Worm (Caenorhabditis elegans) whole organism, L1 larva: ENCODE measurements around the gene ZK813.1.

Source experiments
- C04F5.9 ChIP-seq: sonication (generic microtip); optimal IDR thresholded peaks from 2 replicates; lab custom pipeline; 2016; ENCODE audit warnings: missing genetic modification characterization, missing compliant biosample characterization
- aly-2 ChIP-seq: fragments of 150-350 bp; optimal IDR thresholded peaks from 2 replicates; lab custom pipeline; 2014; ENCODE audit warnings: missing biosample characterization, missing genetic modification characterization
- blmp-1 ChIP-seq: fragments of 150-350 bp; optimal IDR thresholded peaks from 2 replicates; lab custom pipeline; 2014; ENCODE audit warnings: missing biosample characterization, missing genetic modification characterization
- ceh-82 ChIP-seq, 3 experiments: fragments of 150-350 bp in 1 of 3; sonication (generic microtip) in 2 of 3; optimal IDR thresholded peaks; 2 replicates each; lab custom pipeline; 2014 to 2017; ENCODE audit warnings: missing biosample characterization in 3 of 3, missing genetic modification characterization in 3 of 3
- efl-1 ChIP-seq, 4 experiments: fragments of 150-350 bp; optimal IDR thresholded peaks in 3 of 4; peaks in 1 of 4; 1 replicate in 1 of 4; 2 replicates in 3 of 4; lab custom pipeline; 2014; ENCODE audit warnings: missing biosample characterization in 2 of 4, missing genetic modification characterization in 2 of 4, missing genetic modification reagents in 2 of 4
- egl-27 ChIP-seq, 2 experiments: fragments of 150-350 bp in 1 of 2; sonication (generic microtip); optimal IDR thresholded peaks; 3 replicates each; lab custom pipeline; 2017 to 2018; ENCODE audit warnings: missing biosample characterization in 2 of 2, missing genetic modification characterization in 2 of 2, missing genetic modification reagents in 2 of 2
- elt-3 ChIP-seq, 6 experiments: fragments of 150-350 bp in 1 of 6; sonication (generic microtip); optimal IDR thresholded peaks; 2 replicates each; lab custom pipeline; 2017 to 2018; ENCODE audit warnings: missing biosample characterization in 6 of 6, missing genetic modification characterization in 6 of 6, inconsistent platforms in 1 of 6
- ets-5 ChIP-seq: fragments of 200-800 bp; sonication (Bioruptor generic); IDR thresholded peaks from 2 replicates; pipeline ENCODE4 v1.3.6; 2022; ENCODE audit warnings: missing genetic modification characterization, missing compliant biosample characterization
- fkh-10 ChIP-seq: sonication (generic microtip); optimal IDR thresholded peaks from 2 replicates; lab custom pipeline; 2017; ENCODE audit warnings: missing biosample characterization, missing genetic modification reagents, missing genetic modification characterization
- fkh-8 ChIP-seq: sonication (generic microtip); optimal IDR thresholded peaks from 2 replicates; lab custom pipeline; 2016; ENCODE audit warnings: mild to moderate bottlenecking, missing genetic modification characterization, missing compliant biosample characterization
- hpl-2 ChIP-seq: fragments of 150-350 bp; optimal IDR thresholded peaks from 2 replicates; lab custom pipeline; 2014; ENCODE audit warnings: missing biosample characterization, missing genetic modification reagents, missing genetic modification characterization
- irx-1 ChIP-seq: sonication (generic microtip); optimal IDR thresholded peaks from 2 replicates; lab custom pipeline; 2016; ENCODE audit warnings: missing genetic modification characterization, missing compliant biosample characterization
- isw-1 ChIP-seq: fragments of 200-800 bp; sonication (Bioruptor generic); IDR thresholded peaks from 2 replicates; pipeline ENCODE4 v1.3.6; 2022; ENCODE audit warnings: missing genetic modification characterization, missing compliant biosample characterization
- lin-14 ChIP-seq: fragments of 200-800 bp; sonication (Bioruptor generic); optimal IDR thresholded peaks from 2 replicates; lab custom pipeline; 2018; ENCODE audit warnings: mild to moderate bottlenecking, missing genetic modification characterization, moderate library complexity, missing compliant biosample characterization
- lin-39 ChIP-seq: fragments of 150-350 bp; optimal IDR thresholded peaks from 2 replicates; lab custom pipeline; 2014; ENCODE audit warnings: missing biosample characterization, missing genetic modification reagents, missing genetic modification characterization
- lsy-2 ChIP-seq, 2 experiments: fragments of 150-350 bp; optimal IDR thresholded peaks; 2 replicates each; lab custom pipeline; 2014; ENCODE audit warnings: missing biosample characterization in 2 of 2, missing genetic modification characterization in 2 of 2
- mep-1 ChIP-seq: fragments of 150-350 bp; optimal IDR thresholded peaks from 2 replicates; lab custom pipeline; 2014; ENCODE audit warnings: missing biosample characterization, missing genetic modification characterization
- nhr-12 ChIP-seq: sonication (generic microtip); optimal IDR thresholded peaks from 2 replicates; lab custom pipeline; 2017; ENCODE audit warnings: missing biosample characterization, missing genetic modification characterization
- nhr-19 ChIP-seq: fragments of 200-800 bp; sonication (Bioruptor generic); conservative IDR thresholded peaks from 2 replicates; pipeline ENCODE4 v1.3.6; 2022; ENCODE audit warnings: missing genetic modification characterization, missing compliant biosample characterization
- nhr-237 ChIP-seq: fragments of 150-350 bp; optimal IDR thresholded peaks from 2 replicates; lab custom pipeline; 2014; ENCODE audit warnings: missing biosample characterization, missing genetic modification characterization
- nhr-47 ChIP-seq: sonication (generic microtip); optimal IDR thresholded peaks from 2 replicates; lab custom pipeline; 2016; ENCODE audit warnings: mild to moderate bottlenecking, missing genetic modification characterization, moderate library complexity, missing compliant biosample characterization
- nhr-71 ChIP-seq: sonication (generic microtip); optimal IDR thresholded peaks from 2 replicates; lab custom pipeline; 2016; ENCODE audit warnings: mild to moderate bottlenecking, missing genetic modification characterization, moderate library complexity, missing compliant biosample characterization
- nhr-85 ChIP-seq: sonication (generic microtip); peaks from one replicate; lab custom pipeline; 2016; ENCODE audit warnings: missing genetic modification characterization, inconsistent platforms, missing compliant biosample characterization
- nhr-90 ChIP-seq: sonication (generic microtip); optimal IDR thresholded peaks from 2 replicates; lab custom pipeline; 2016; ENCODE audit warnings: mild to moderate bottlenecking, missing genetic modification characterization, missing compliant biosample characterization; ENCODE audit not compliant: poor library complexity
- skn-1 ChIP-seq: fragments of 150-350 bp; optimal IDR thresholded peaks from 2 replicates; lab custom pipeline; 2014; ENCODE audit warnings: missing biosample characterization, missing genetic modification characterization
- ztf-11 ChIP-seq, 2 experiments: sonication (generic microtip); optimal IDR thresholded peaks; 2 replicates each; lab custom pipeline; 2016 to 2017; ENCODE audit warnings: missing genetic modification characterization in 2 of 2, missing biosample characterization in 1 of 2, missing compliant biosample characterization in 1 of 2

ZK813.1 gene

ce11 chrX:3463875-3464274, 17.8 kb downstream of the ZK813.1 start:
- no peak for TF ChIP-seq fkh-10 (GFP tag; lab: Kevin White, UChicago)
- no peak for TF ChIP-seq egl-27 (tag; optimal IDR thresholded peaks at IDR 0.05; lab: Kevin White, UChicago)
- no peak for TF ChIP-seq nhr-47
- peak; percentile 15 for TF ChIP-seq mep-1 (tag; lab: Kevin White, UChicago)
- TF ChIP-seq nhr-19 (GFP tag; lab: Robert Waterston, UW), result no peak
- no peak for TF ChIP-seq aly-2
- TF ChIP-seq lin-14 (GFP tag; lab: Kevin White, UChicago), result peak; percentile 29
- no peak for TF ChIP-seq nhr-12
- no peak for TF ChIP-seq nhr-71 (tag; lab: Kevin White, UChicago)
- no peak for TF ChIP-seq nhr-90 (tag; lab: Kevin White, UChicago)
- peak; percentile 71 for TF ChIP-seq nhr-85
- TF ChIP-seq blmp-1 (tag; lab: Kevin White, UChicago), result peak; percentile 41

- TF ChIP-seq elt-3 (tag; optimal IDR thresholded peaks at IDR 0.05; lab: Kevin White, UChicago), result no peak
- TF ChIP-seq nhr-85, result peak; percentile 72
- peak in 1 of 3 experiments; percentile 11 for TF ChIP-seq ceh-82 (tag; optimal IDR thresholded peaks at IDR 0.05; lab: Kevin White, UChicago)
- TF ChIP-seq fkh-10 (GFP tag; lab: Kevin White, UChicago), result no peak
- peak; percentile 19 for TF ChIP-seq skn-1 (tag; lab: Kevin White, UChicago)
Observed at ce11 chrX:3464309-3465038, 18.4 kb downstream of the ZK813.1 start.

ce11 chrX:3465785-3466184, 19.7 kb downstream of the ZK813.1 start, which contains the start of the genes ZK377.15 and sax-3:
ZK377.15 (minus strand) TSS chrX:3465885.
sax-3 (minus strand) TSS chrX:3465927.
- TF ChIP-seq hpl-2, result no peak
- peak; percentile 25 for TF ChIP-seq lin-14 (GFP tag; lab: Kevin White, UChicago)
- TF ChIP-seq C04F5.9 (tag; lab: Kevin White, UChicago), result no peak

DNA sequence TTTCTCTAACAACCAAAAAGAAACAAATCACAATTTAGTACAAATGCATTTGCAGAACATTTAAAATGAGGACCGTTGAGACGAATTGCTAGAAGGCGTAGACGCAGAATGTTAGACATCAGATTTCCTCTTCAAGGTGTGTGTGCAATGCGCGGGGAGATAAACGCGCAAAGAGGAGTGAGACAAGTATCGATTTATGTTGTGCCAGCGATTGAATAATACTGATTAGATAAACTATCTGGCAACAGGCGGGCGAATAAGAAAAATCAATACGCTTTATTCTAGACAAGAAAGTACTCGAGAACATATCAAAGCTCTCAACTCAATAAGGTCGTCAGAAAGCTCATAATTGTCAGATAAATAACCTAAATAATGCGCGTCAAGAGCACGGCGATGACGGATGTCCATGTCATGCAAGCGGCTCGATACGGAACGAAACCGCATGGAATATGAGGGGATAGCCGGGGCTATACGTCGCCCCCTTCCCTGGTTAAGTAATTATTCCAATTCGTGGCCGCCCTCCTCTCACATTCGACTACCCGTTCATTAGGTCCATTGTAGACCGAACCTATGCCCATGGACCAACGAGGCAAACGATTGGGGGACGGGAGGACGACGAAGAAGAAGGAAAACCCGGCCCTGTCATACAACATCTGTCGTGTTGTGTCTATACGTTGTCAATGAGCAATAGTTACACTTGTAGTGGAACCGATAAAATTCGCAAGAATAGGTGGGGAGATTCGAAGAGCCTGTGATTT, 21.1 kb downstream of the ZK813.1 start:
- peak; percentile 1 for TF ChIP-seq fkh-8 (tag; lab: Kevin White, UChicago)
- TF ChIP-seq irx-1 (tag; lab: Kevin White, UChicago), result no peak
- no peak for TF ChIP-seq isw-1 (GFP tag; lab: Robert Waterston, UW)
- no peak for TF ChIP-seq efl-1 (optimal IDR thresholded peaks at IDR 0.05; lab: Kevin White, UChicago)
- TF ChIP-seq efl-1 (GFP tag; optimal IDR thresholded peaks at IDR 0.05 in 1 of 2; lab: Kevin White, UChicago), result peak in 1 of 2 experiments; percentile 5
- TF ChIP-seq lin-14 (GFP tag; lab: Kevin White, UChicago), result peak; percentile 8
- no peak for TF ChIP-seq lin-39 (tag; lab: Kevin White, UChicago)
- TF ChIP-seq hpl-2, result no peak

DNA sequence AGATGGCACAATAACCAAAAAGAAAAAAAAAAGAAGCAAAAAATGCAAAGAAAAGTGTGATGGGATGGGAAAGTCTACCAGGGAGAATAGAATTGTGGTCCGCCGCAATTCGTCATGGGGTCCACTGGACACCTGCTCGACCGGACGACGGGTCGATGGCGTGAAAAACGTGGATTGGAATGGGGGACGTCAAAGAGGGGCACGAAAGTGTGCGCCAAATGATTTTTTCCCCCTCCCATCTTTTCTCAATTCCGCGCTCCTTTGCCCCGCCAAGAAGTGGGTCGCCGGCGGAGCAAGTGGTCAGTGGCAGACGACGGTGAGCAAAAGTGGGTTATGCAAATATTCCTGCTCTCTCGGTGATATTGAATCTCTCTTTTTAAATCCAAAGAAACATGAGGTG, 21.8 kb downstream of the ZK813.1 start:
- TF ChIP-seq lin-14 (GFP tag; lab: Kevin White, UChicago), result peak; percentile 20
- TF ChIP-seq lsy-2 (tag; optimal IDR thresholded peaks at IDR 0.05; lab: Kevin White, UChicago), result no peak

ce11 chrX:3469332-3469731, 23.2 kb downstream of the ZK813.1 start:
- no peak for TF ChIP-seq nhr-47
- TF ChIP-seq fkh-10 (GFP tag; lab: Kevin White, UChicago), result peak; percentile 68
- TF ChIP-seq lin-14 (GFP tag; lab: Kevin White, UChicago), result peak; percentile 65

DNA sequence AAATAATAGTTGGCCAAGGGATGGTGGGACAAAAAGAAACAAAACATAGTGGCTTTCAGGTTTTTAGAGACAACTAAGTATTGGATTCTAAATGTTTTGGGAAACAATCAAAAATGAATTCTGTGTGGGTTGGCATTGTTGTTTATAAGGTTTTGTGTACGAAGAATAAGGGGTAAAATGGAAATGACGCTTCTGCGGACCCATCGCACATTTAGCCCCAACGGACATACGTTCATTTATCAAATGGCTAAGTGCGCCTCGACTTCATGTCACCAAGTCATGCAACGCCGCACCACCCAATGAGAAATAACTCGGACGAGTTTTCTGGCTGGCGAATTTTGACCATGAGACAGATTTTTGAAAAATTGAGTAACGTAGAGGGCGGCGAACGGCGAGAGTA, 24.2 kb downstream of the ZK813.1 start:
- peak in 1 of 2 experiments; percentile 15 for TF ChIP-seq ztf-11 (tag; optimal IDR thresholded peaks at IDR 0.05; lab: Kevin White, UChicago)
- no peak for TF ChIP-seq nhr-237
- 0 out of 2 replicates have a peak, but pooled peaks have one; percentile 8 for TF ChIP-seq ets-5 (GFP tag; lab: Robert Waterston, UW)
